Fruit fly (Drosophila melanogaster): Measurements from ENCODE around the gene gudu.

The gudu gene

DNA sequence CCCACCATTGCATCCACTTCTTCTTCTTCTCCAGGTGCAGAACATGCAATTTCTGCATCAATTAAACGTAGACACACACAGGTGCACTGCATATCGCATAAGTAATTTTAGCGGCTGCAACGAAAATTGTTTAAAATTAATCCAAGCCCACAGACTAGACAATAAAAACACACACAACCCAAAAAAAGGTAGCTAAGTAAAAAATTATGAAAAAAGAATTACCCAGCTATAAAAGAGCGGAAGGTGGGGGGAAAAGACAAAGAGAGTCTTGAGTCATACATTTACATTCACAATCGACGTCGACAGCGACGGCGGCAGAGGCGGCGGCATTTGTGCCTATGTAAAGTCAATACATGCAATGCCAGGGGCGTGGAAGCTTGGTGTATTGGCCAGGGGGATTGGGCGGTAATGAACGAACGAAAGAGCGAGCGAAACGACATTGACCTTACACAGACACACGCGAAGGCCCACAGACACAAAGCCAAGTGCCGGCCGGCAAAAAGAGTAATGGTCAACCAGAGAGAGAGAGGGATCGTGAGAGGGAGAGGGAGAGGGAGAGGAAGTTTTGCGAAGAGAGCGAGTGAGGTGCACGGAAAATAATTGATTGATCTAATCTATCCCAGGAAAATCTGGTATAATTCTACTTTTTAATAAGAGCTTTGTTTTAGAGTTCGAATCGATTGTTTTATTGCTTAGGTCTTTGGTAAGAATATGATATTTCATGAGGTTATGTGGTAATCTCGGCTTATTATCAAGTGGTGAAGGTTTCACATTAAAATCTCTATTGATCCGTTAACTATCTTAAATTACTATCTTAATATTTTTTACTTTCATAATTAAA, 30.1 kb downstream of the gudu start (continued):
- TF ChIP-seq Sox102F (GFP tag; optimal IDR thresholded peaks at IDR 0.05) (peak; percentile 80), CG8632 (GFP tag; optimal IDR thresholded peaks at IDR 0.05) (peak; percentile 86), cyc (GFP tag; optimal IDR thresholded peaks at IDR 0.05) (peak; percentile 75), fkh (GFP tag; optimal IDR thresholded peaks at IDR 0.05) (peak; percentile 70), Hr4 (GFP tag; optimal IDR thresholded peaks at IDR 0.05) (peak; percentile 78), eg (GFP tag; IDR thresholded peaks at IDR 0.05) (peak; percentile 44; the same call in 2 of the 3 replicates), topi (GFP tag; optimal IDR thresholded peaks at IDR 0.05) (peak; percentile 84), CG11762 (GFP tag; optimal IDR thresholded peaks at IDR 0.05; ENCODE audit: insufficient read depth) (peak; percentile 79), CG3032 (tag; optimal IDR thresholded peaks at IDR 0.05) (peak; percentile 77), CG8119 (GFP tag; IDR thresholded peaks at IDR 0.05) (peak; percentile 85), Eip78C (GFP tag) (peak; percentile 96), dsx (GFP tag; optimal IDR thresholded peaks at IDR 0.05; ENCODE audit: poor library complexity, severe bottlenecking) (peak; percentile 57), CG31627 (GFP tag; optimal IDR thresholded peaks at IDR 0.05) (peak; percentile 83), Ets96B (tag; optimal IDR thresholded peaks at IDR 0.05) (peak; percentile 85), acj6 (GFP tag; optimal IDR thresholded peaks at IDR 0.05) (peak; percentile 86), CG8319 (GFP tag; optimal IDR thresholded peaks at IDR 0.05) (peak; percentile 68), Eip75B (GFP tag; optimal IDR thresholded peaks at IDR 0.05) (peak; percentile 62), CG6163 (GFP tag; IDR thresholded peaks at IDR 0.05) (peak; percentile 59; the same call in 1 of the 3 replicates), CG32006 (GFP tag; optimal IDR thresholded peaks at IDR 0.05) (peak; percentile 87), CG10631 (GFP tag; optimal IDR thresholded peaks at IDR 0.05) (peak; percentile 87), Smox (GFP tag; optimal IDR thresholded peaks at IDR 0.05) (peak; percentile 80), Hr39 (GFP tag; optimal IDR thresholded peaks at IDR 0.05) (peak; percentile 66), CG3919 (GFP tag; optimal IDR thresholded peaks at IDR 0.05) (peak; percentile 75), CG34406 (GFP tag; optimal IDR thresholded peaks at IDR 0.05) (peak; percentile 81), OdsH (GFP tag; optimal IDR thresholded peaks at IDR 0.05) (peak; percentile 85), Eip93F (GFP tag; optimal IDR thresholded peaks at IDR 0.05) (peak; percentile 57), CG10669 (GFP tag; optimal IDR thresholded peaks at IDR 0.05) (peak; percentile 72), CG1621 (tag; optimal IDR thresholded peaks at IDR 0.05) (peak; percentile 70), CG16779 (tag; optimal IDR thresholded peaks at IDR 0.05) (peak; percentile 74), net (GFP tag; optimal IDR thresholded peaks at IDR 0.05) (peak; percentile 67), CG6792 (GFP tag; optimal IDR thresholded peaks at IDR 0.05) (peak; percentile 82), CG7368 (GFP tag; optimal IDR thresholded peaks at IDR 0.05) (peak; percentile 65), ss (GFP tag; optimal IDR thresholded peaks at IDR 0.05) (peak; percentile 49 to 81), esn (GFP tag; optimal IDR thresholded peaks at IDR 0.05) (peak; percentile 91), spab (GFP tag; optimal IDR thresholded peaks at IDR 0.05) (peak; percentile 67), salr (GFP tag; optimal IDR thresholded peaks at IDR 0.05) (peak; percentile 42 to 74), Hr38 (GFP tag; optimal IDR thresholded peaks at IDR 0.05) (no peak), CG6276 (GFP tag; optimal IDR thresholded peaks at IDR 0.05) (peak; percentile 68), Met (GFP tag; optimal IDR thresholded peaks at IDR 0.05) (peak; percentile 88), achi (GFP tag; optimal IDR thresholded peaks at IDR 0.05) (peak; percentile 89), pdm3 (GFP tag; optimal IDR thresholded peaks at IDR 0.05) (peak; percentile 65)

All from whole organism, prepupa.